Fruit fly (Drosophila melanogaster): ENCODE results near the gene CG43057.

The CG43057 gene

dm6 chr2L:8279400-8280065 is 35.7 kb upstream of the CG43057 start (continued):
- TF ChIP-seq CG2889 (GFP tag; IDR thresholded peaks at IDR 0.05): no peak
- peak; percentile 74 for TF ChIP-seq CG7839 (tag; optimal IDR thresholded peaks at IDR 0.05)
- no peak for TF ChIP-seq CG6765 (GFP tag; optimal IDR thresholded peaks at IDR 0.05)
- no peak for TF ChIP-seq CG11247 (GFP tag; IDR thresholded peaks at IDR 0.05)
- TF ChIP-seq ash1 (GFP tag; optimal IDR thresholded peaks at IDR 0.05): no peak
- no peak for TF ChIP-seq Sin3A (optimal IDR thresholded peaks at IDR 0.05)
- TF ChIP-seq ro (GFP tag; IDR thresholded peaks at IDR 0.05): no peak
- peak; percentile 56 for TF ChIP-seq CoRest (tag; optimal IDR thresholded peaks at IDR 0.05)
- TF ChIP-seq ato (GFP tag; IDR thresholded peaks at IDR 0.05; ENCODE audit: partially characterized antibody): no peak
- TF ChIP-seq Dbx (GFP tag; IDR thresholded peaks at IDR 0.05): no peak
- TF ChIP-seq Dll (GFP tag; IDR thresholded peaks at IDR 0.05; ENCODE audit: partially characterized antibody): no peak
- peak; percentile 35; the same call in 1 of the 2 replicates for TF ChIP-seq H2.0 (GFP tag; IDR thresholded peaks at IDR 0.05)
- no peak for TF ChIP-seq sc (optimal IDR thresholded peaks at IDR 0.05)
- TF ChIP-seq sc (GFP tag; optimal IDR thresholded peaks at IDR 0.05): peak; percentile 62
- TF ChIP-seq CG8944 (GFP tag; optimal IDR thresholded peaks at IDR 0.05): peak; percentile 58
- no peak for TF ChIP-seq CG34224 (GFP tag; IDR thresholded peaks at IDR 0.05; ENCODE audit: partially characterized antibody)
- peak; percentile 32 for TF ChIP-seq Vsx1 (GFP tag; optimal IDR thresholded peaks at IDR 0.05)
- TF ChIP-seq aop (GFP tag; IDR thresholded peaks at IDR 0.05): no peak
- TF ChIP-seq gce (GFP tag; IDR thresholded peaks at IDR 0.05): no peak
- TF ChIP-seq nom (GFP tag; optimal IDR thresholded peaks at IDR 0.05): peak; percentile 63
- no peak for TF ChIP-seq CG9215 (GFP tag; IDR thresholded peaks at IDR 0.05)
- peak; percentile 2 for TF ChIP-seq CG2116 (GFP tag; optimal IDR thresholded peaks at IDR 0.05)
- TF ChIP-seq Deaf1 (tag; optimal IDR thresholded peaks at IDR 0.05): no peak
- TF ChIP-seq crc (GFP tag; optimal IDR thresholded peaks at IDR 0.05): peak; percentile 8
- TF ChIP-seq tgo (GFP tag; IDR thresholded peaks at IDR 0.05): peak; percentile 33; the same call in 1 of the 3 replicates
- TF ChIP-seq danr (GFP tag; IDR thresholded peaks at IDR 0.05): no peak
- TF ChIP-seq H15 (GFP tag; IDR thresholded peaks at IDR 0.05): peak; percentile 39; the same call in 1 of the 3 replicates
- no peak for TF ChIP-seq hkb (optimal IDR thresholded peaks at IDR 0.05)
- TF ChIP-seq hkb (GFP tag; IDR thresholded peaks at IDR 0.05): peak; percentile 59; the same call in 1 of the 2 replicates
- peak; percentile 23 for TF ChIP-seq grn (GFP tag; optimal IDR thresholded peaks at IDR 0.05)
- TF ChIP-seq Abd-B (GFP tag; optimal IDR thresholded peaks at IDR 0.05): peak; percentile 36
- TF ChIP-seq CG33557 (GFP tag; optimal IDR thresholded peaks at IDR 0.05): peak; percentile 88
- TF ChIP-seq CG13775 (GFP tag; optimal IDR thresholded peaks at IDR 0.05): peak; percentile 65
- TF ChIP-seq CG16815 (GFP tag; optimal IDR thresholded peaks at IDR 0.05): peak; percentile 76
- TF ChIP-seq Asciz (GFP tag; optimal IDR thresholded peaks at IDR 0.05): peak; percentile 58
- peak; percentile 46 for TF ChIP-seq CG7271 (tag; optimal IDR thresholded peaks at IDR 0.05)
- TF ChIP-seq CG12744 (GFP tag; optimal IDR thresholded peaks at IDR 0.05): no peak
- TF ChIP-seq CG14014 (GFP tag; IDR thresholded peaks at IDR 0.05): no peak
- no peak for TF ChIP-seq Myb (GFP tag; optimal IDR thresholded peaks at IDR 0.05)
- no peak for TF ChIP-seq rib (GFP tag; IDR thresholded peaks at IDR 0.05)
- no peak for TF ChIP-seq gcm2 (GFP tag; optimal IDR thresholded peaks at IDR 0.05)
- TF ChIP-seq CG31224 (GFP tag; IDR thresholded peaks at IDR 0.05): no peak
- peak; percentile 50; the same call in 1 of the 3 replicates for TF ChIP-seq ken (GFP tag; IDR thresholded peaks at IDR 0.05)
- no peak for TF ChIP-seq Hmr (GFP tag; optimal IDR thresholded peaks at IDR 0.05)
- no peak for TF ChIP-seq kay (GFP tag; optimal IDR thresholded peaks at IDR 0.05)
- peak; percentile 7 for TF ChIP-seq Dip3 (GFP tag; optimal IDR thresholded peaks at IDR 0.05)
- no peak for TF ChIP-seq dimm (GFP tag; IDR thresholded peaks at IDR 0.05)
- TF ChIP-seq psq (GFP tag; optimal IDR thresholded peaks at IDR 0.05): no peak
- peak; percentile 17 for TF ChIP-seq maf-S (GFP tag; optimal IDR thresholded peaks at IDR 0.05)
- peak; percentile 47 for TF ChIP-seq sisA (GFP tag; IDR thresholded peaks at IDR 0.05)
- no peak for TF ChIP-seq luna (GFP tag; optimal IDR thresholded peaks at IDR 0.05)
- TF ChIP-seq CG11093 (GFP tag; IDR thresholded peaks at IDR 0.05): no peak

All from whole organism, embryonic.